Worm (Caenorhabditis elegans) whole organism, young adult: ENCODE measurements around the gene F28H7.7.

Source experiments
- D2030.7 ChIP-seq: fragments of 200-800 bp; sonication (Bioruptor generic); IDR thresholded peaks from 2 replicates; pipeline ENCODE4 v1.3.6; 2022; ENCODE audit warnings: missing genetic modification reagents, missing genetic modification characterization, missing compliant biosample characterization
- F10E7.11 ChIP-seq: sonication (generic microtip); optimal IDR thresholded peaks from 2 replicates; lab custom pipeline; 2017; ENCODE audit warnings: mild to moderate bottlenecking, missing genetic modification characterization, moderate library complexity, missing compliant biosample characterization
- F52B5.7 ChIP-seq: sonication (generic microtip); optimal IDR thresholded peaks from 2 replicates; lab custom pipeline; 2016; ENCODE audit warnings: mild to moderate bottlenecking, missing genetic modification characterization, missing compliant biosample characterization
- K11D2.4 ChIP-seq: fragments of 200-800 bp; sonication (Bioruptor generic); IDR thresholded peaks from 2 replicates; pipeline ENCODE4 v1.3.6; 2022; ENCODE audit warnings: missing genetic modification reagents, missing genetic modification characterization, missing compliant biosample characterization
- T26A5.8 ChIP-seq: sonication (generic microtip); optimal IDR thresholded peaks from 2 replicates; lab custom pipeline; 2016; ENCODE audit warnings: missing genetic modification characterization, missing compliant biosample characterization
- Y53F4B.3 ChIP-seq: fragments of 200-800 bp; sonication (Bioruptor generic); IDR thresholded peaks from 2 replicates; pipeline ENCODE4 v1.3.6; 2022; ENCODE audit warnings: missing genetic modification reagents, missing genetic modification characterization, missing compliant biosample characterization
- Y95B8A.8 ChIP-seq: fragments of 200-800 bp; sonication (Bioruptor generic); IDR thresholded peaks from 2 replicates; pipeline ENCODE4 v1.3.6; 2022; ENCODE audit warnings: missing genetic modification reagents, missing genetic modification characterization, missing compliant biosample characterization
- ZK185.1 ChIP-seq: sonication (generic microtip); optimal IDR thresholded peaks from 2 replicates; lab custom pipeline; 2016; ENCODE audit warnings: mild to moderate bottlenecking, missing genetic modification characterization, missing compliant biosample characterization; ENCODE audit not compliant: poor library complexity, severe bottlenecking
- attf-5 ChIP-seq: fragments of 200-800 bp; sonication (Bioruptor generic); optimal IDR thresholded peaks from 2 replicates; lab custom pipeline; 2018; ENCODE audit warnings: mild to moderate bottlenecking, missing genetic modification characterization, missing compliant biosample characterization
- attf-6 ChIP-seq: fragments of 200-800 bp; sonication (Bioruptor generic); IDR thresholded peaks from 2 replicates; pipeline ENCODE4 v1.3.6; 2022; ENCODE audit warnings: missing genetic modification reagents, missing genetic modification characterization, missing compliant biosample characterization
- bed-1 ChIP-seq: fragments of 200-800 bp; sonication (Bioruptor generic); IDR thresholded peaks from 2 replicates; pipeline ENCODE4 v1.3.6; 2022; ENCODE audit warnings: missing genetic modification reagents, missing genetic modification characterization, missing compliant biosample characterization
- ceh-100 ChIP-seq: fragments of 200-800 bp; sonication (Bioruptor generic); IDR thresholded peaks from 2 replicates; pipeline ENCODE4 v1.3.6; 2022; ENCODE audit warnings: missing genetic modification reagents, missing genetic modification characterization, missing compliant biosample characterization
- ceh-27 ChIP-seq: fragments of 200-800 bp; sonication (Bioruptor generic); optimal IDR thresholded peaks from 2 replicates; lab custom pipeline; 2018; ENCODE audit warnings: mild to moderate bottlenecking, missing genetic modification characterization, moderate library complexity, missing compliant biosample characterization
- ceh-40 ChIP-seq: fragments of 200-800 bp; sonication (Bioruptor generic); IDR thresholded peaks from 2 replicates; pipeline ENCODE4 v1.3.6; 2022; ENCODE audit warnings: missing genetic modification characterization, missing compliant biosample characterization
- ceh-58 ChIP-seq: fragments of 200-800 bp; sonication (Bioruptor generic); IDR thresholded peaks from 2 replicates; pipeline ENCODE4 v1.3.6; 2022; ENCODE audit warnings: missing genetic modification characterization, missing compliant biosample characterization
- ceh-91 ChIP-seq: fragments of 200-800 bp; sonication (Bioruptor generic); IDR thresholded peaks from 2 replicates; pipeline ENCODE4 v1.3.6; 2022; ENCODE audit warnings: missing genetic modification reagents, missing genetic modification characterization, missing compliant biosample characterization
- dox-1 ChIP-seq: fragments of 200-800 bp; sonication (Bioruptor generic); IDR thresholded peaks from 2 replicates; pipeline ENCODE4 v1.3.6; 2022; ENCODE audit warnings: missing genetic modification reagents, missing genetic modification characterization, missing compliant biosample characterization
- dpl-1 ChIP-seq: fragments of 150-350 bp; optimal IDR thresholded peaks from 2 replicates; lab custom pipeline; 2014; ENCODE audit warnings: missing biosample characterization, missing genetic modification reagents, missing genetic modification characterization
- egl-18 ChIP-seq: fragments of 200-800 bp; sonication (Bioruptor generic); IDR thresholded peaks from 2 replicates; pipeline ENCODE4 v1.3.6; 2022; ENCODE audit warnings: missing genetic modification reagents, missing genetic modification characterization, missing compliant biosample characterization
- him-1 ChIP-seq: sonication (generic microtip); optimal IDR thresholded peaks from 2 replicates; lab custom pipeline; 2016; ENCODE audit warnings: missing genotype, missing genetic modification reagents, missing genetic modification characterization, missing compliant biosample characterization
- hlh-26 ChIP-seq: fragments of 200-800 bp; sonication (Bioruptor generic); conservative IDR thresholded peaks from 2 replicates; pipeline ENCODE4 v1.3.6; 2022; ENCODE audit warnings: missing genetic modification reagents, missing genetic modification characterization, missing compliant biosample characterization
- hsf-1 ChIP-seq: fragments of 200-800 bp; sonication (Bioruptor generic); IDR thresholded peaks from 2 replicates; pipeline ENCODE4 v1.3.6; 2022; ENCODE audit warnings: missing genetic modification reagents, missing genetic modification characterization, missing compliant biosample characterization
- lin-26 ChIP-seq: fragments of 200-800 bp; sonication (Bioruptor generic); IDR thresholded peaks from 2 replicates; pipeline ENCODE4 v1.3.6; 2022; ENCODE audit warnings: missing genetic modification reagents, missing genetic modification characterization, missing compliant biosample characterization
- lin-54 ChIP-seq: fragments of 200-800 bp; sonication (Bioruptor generic); optimal IDR thresholded peaks from 2 replicates; lab custom pipeline; 2018; ENCODE audit warnings: mild to moderate bottlenecking, missing genetic modification characterization, missing compliant biosample characterization
- lir-1 ChIP-seq: fragments of 200-800 bp; sonication (Bioruptor generic); conservative IDR thresholded peaks from 2 replicates; pipeline ENCODE4 v1.3.6; 2022; ENCODE audit warnings: missing genetic modification reagents, missing genetic modification characterization, missing compliant biosample characterization
- lsl-1 ChIP-seq: fragments of 200-800 bp; sonication (Bioruptor generic); optimal IDR thresholded peaks from 2 replicates; lab custom pipeline; 2018; ENCODE audit warnings: mild to moderate bottlenecking, missing genetic modification characterization, moderate library complexity, missing compliant biosample characterization
- lsy-27 ChIP-seq: sonication (generic microtip); optimal IDR thresholded peaks from 2 replicates; lab custom pipeline; 2017; ENCODE audit warnings: missing genetic modification characterization, mild to moderate bottlenecking, missing compliant biosample characterization, antibody characterized with exemption, missing genotype, borderline replicate concordance; ENCODE audit not compliant: insufficient read depth
- madf-3 ChIP-seq: fragments of 200-800 bp; sonication (Bioruptor generic); IDR thresholded peaks from 2 replicates; pipeline ENCODE4 v1.3.6; 2022; ENCODE audit warnings: missing genetic modification reagents, missing genetic modification characterization, missing compliant biosample characterization
- mcd-1 ChIP-seq: fragments of 200-800 bp; sonication (Bioruptor generic); IDR thresholded peaks from 2 replicates; pipeline ENCODE4 v1.3.6; 2022; ENCODE audit warnings: missing genetic modification reagents, missing genetic modification characterization, missing compliant biosample characterization
- nfya-2 ChIP-seq: fragments of 200-800 bp; sonication (Bioruptor generic); IDR thresholded peaks from 2 replicates; pipeline ENCODE4 v1.3.6; 2022; ENCODE audit warnings: missing genetic modification reagents, missing genetic modification characterization, missing compliant biosample characterization
- nhr-80 ChIP-seq: sonication (generic microtip); optimal IDR thresholded peaks from 2 replicates; lab custom pipeline; 2016; ENCODE audit warnings: missing genetic modification characterization, missing compliant biosample characterization
- pbrm-1 ChIP-seq: fragments of 200-800 bp; sonication (Bioruptor generic); IDR thresholded peaks from 2 replicates; pipeline ENCODE4 v1.3.6; 2022; ENCODE audit warnings: missing genetic modification reagents, missing genetic modification characterization, missing compliant biosample characterization
- pha-4 ChIP-seq: fragments of 150-350 bp; sonication (generic microtip); optimal IDR thresholded peaks from 2 replicates; lab custom pipeline; 2014; ENCODE audit warnings: missing biosample characterization, missing genetic modification reagents, missing genetic modification characterization
- sdz-38 ChIP-seq: sonication (generic microtip); optimal IDR thresholded peaks from 2 replicates; lab custom pipeline; 2016; ENCODE audit warnings: missing genotype, missing genetic modification characterization, missing compliant biosample characterization
- snpc-1.3 ChIP-seq: sonication (generic microtip); optimal IDR thresholded peaks from 2 replicates; lab custom pipeline; 2017; ENCODE audit warnings: missing genetic modification characterization, mild to moderate bottlenecking, missing compliant biosample characterization, antibody characterized with exemption, moderate library complexity, missing genotype, missing genetic modification reagents; ENCODE audit not compliant: insufficient read depth
- somi-1 ChIP-seq: fragments of 200-800 bp; sonication (Bioruptor generic); optimal IDR thresholded peaks from 2 replicates; lab custom pipeline; 2018; ENCODE audit warnings: mild to moderate bottlenecking, missing genetic modification characterization, missing compliant biosample characterization
- sptf-2 ChIP-seq: fragments of 200-800 bp; sonication (Bioruptor generic); optimal IDR thresholded peaks from 2 replicates; lab custom pipeline; 2018; ENCODE audit warnings: mild to moderate bottlenecking, missing genetic modification characterization, missing compliant biosample characterization
- tbx-9 ChIP-seq: sonication (generic microtip); optimal IDR thresholded peaks from 2 replicates; lab custom pipeline; 2016; ENCODE audit warnings: borderline replicate concordance, missing genetic modification characterization, inconsistent platforms, missing compliant biosample characterization
- tlf-1 ChIP-seq: fragments of 200-800 bp; sonication (Bioruptor generic); optimal IDR thresholded peaks from 2 replicates; lab custom pipeline; 2018; ENCODE audit warnings: mild to moderate bottlenecking, missing genetic modification characterization, missing compliant biosample characterization
- unc-130 ChIP-seq: sonication (generic microtip); optimal IDR thresholded peaks from 2 replicates; lab custom pipeline; 2016; ENCODE audit warnings: missing genetic modification reagents, missing genetic modification characterization, missing compliant biosample characterization
- unc-62 ChIP-seq: fragments of 150-350 bp; optimal IDR thresholded peaks from 2 replicates; lab custom pipeline; 2014; ENCODE audit warnings: missing biosample characterization, missing genetic modification reagents, missing genetic modification characterization
- ztf-28 ChIP-seq: fragments of 200-800 bp; sonication (Bioruptor generic); IDR thresholded peaks from 2 replicates; pipeline ENCODE4 v1.3.6; 2022; ENCODE audit warnings: missing genetic modification reagents, missing genetic modification characterization, missing compliant biosample characterization

The F28H7.7 gene

ce11 chrV:10745034-10745433, 8.9 kb downstream of the F28H7.7 start, which contains the start of gene srj-21:
srj-21 (plus strand) TSS chrV:10745334.
- TF ChIP-seq tbx-9 (tag; lab: Kevin White, UChicago) (no peak), sdz-38 (tag; lab: Kevin White, UChicago) (no peak), nfya-2 (GFP tag; lab: Robert Waterston, UW) (no peak), mcd-1 (GFP tag; lab: Robert Waterston, UW) (no peak), ceh-58 (GFP tag; lab: Robert Waterston, UW) (no peak), bed-1 (GFP tag; lab: Robert Waterston, UW) (no peak), somi-1 (GFP tag; lab: Kevin White, UChicago) (no peak), egl-18 (GFP tag; lab: Robert Waterston, UW) (no peak)

ce11 chrV:10743649-10744048, 10.3 kb downstream of the F28H7.7 start, which contains the start of gene srj-22:
srj-22 (minus strand) TSS chrV:10743749.
- no peak for TF ChIP-seq hlh-26 (GFP tag; lab: Robert Waterston, UW)
- TF ChIP-seq, all 124 proteins: peak for 0

ce11 chrV:10741357-10741756, 12.6 kb downstream of the F28H7.7 start, which contains the start of gene ZC302.3:
ZC302.3 (minus strand) TSS chrV:10741457.
- TF ChIP-seq pbrm-1 (no peak), T26A5.8 (tag; lab: Kevin White, UChicago) (no peak), K11D2.4 (no peak), ceh-100 (GFP tag; lab: Robert Waterston, UW) (no peak), lsy-27 (tag; lab: Kevin White, UChicago) (no peak), F10E7.11 (no peak), lin-26 (GFP tag; lab: Robert Waterston, UW) (no peak), lin-54 (GFP tag; lab: Kevin White, UChicago) (no peak), snpc-1.3 (tag; lab: Kevin White, UChicago) (no peak), madf-3 (GFP tag; lab: Robert Waterston, UW) (no peak), attf-6 (GFP tag; lab: Robert Waterston, UW) (no peak), unc-62 (GFP tag; lab: Kevin White, UChicago) (no peak), F52B5.7 (tag; lab: Kevin White, UChicago) (no peak), tlf-1 (GFP tag; lab: Kevin White, UChicago) (no peak), pha-4 (tag; lab: Kevin White, UChicago) (no peak)

ce11 chrV:10736756-10737155, 17.2 kb downstream of the F28H7.7 start, which contains the start of the genes mre-11 and wdr-5.3:
mre-11 (minus strand) TSS chrV:10736868.
wdr-5.3 (plus strand) TSS chrV:10737116.
- no peak for TF ChIP-seq lin-26 (GFP tag; lab: Robert Waterston, UW)
- peak; percentile 3 for TF ChIP-seq attf-5
- TF ChIP-seq nhr-80 (tag; lab: Kevin White, UChicago), result no peak
- peak; percentile 38; the same call in 1 of the 2 replicates for TF ChIP-seq ceh-100 (GFP tag; lab: Robert Waterston, UW)
- 0 out of 2 replicates have a peak, but pooled peaks have one; percentile 26 for TF ChIP-seq Y95B8A.8 (GFP tag; lab: Robert Waterston, UW)
- TF ChIP-seq pbrm-1, result 0 out of 2 replicates have a peak, but pooled peaks have one; percentile 38
- 0 out of 2 replicates have a peak, but pooled peaks have one; percentile 10 for TF ChIP-seq ztf-28 (GFP tag; lab: Robert Waterston, UW)
- TF ChIP-seq ceh-91 (GFP tag; lab: Robert Waterston, UW), result peak; percentile 29; the same call in 1 of the 2 replicates
- TF ChIP-seq Y53F4B.3 (GFP tag; lab: Robert Waterston, UW), result no peak
- no peak for TF ChIP-seq ceh-58 (GFP tag; lab: Robert Waterston, UW)
- peak; percentile 81 for TF ChIP-seq unc-130 (GFP tag; lab: Kevin White, UChicago)
- TF ChIP-seq snpc-1.3 (tag; lab: Kevin White, UChicago), result peak; percentile 14
- TF ChIP-seq ceh-40 (GFP tag; lab: Robert Waterston, UW), result no peak
- TF ChIP-seq him-1, result peak; percentile 8
- TF ChIP-seq sptf-2 (GFP tag; lab: Kevin White, UChicago), result no peak
- TF ChIP-seq tbx-9 (tag; lab: Kevin White, UChicago), result no peak
- peak; percentile 80 for TF ChIP-seq lin-54 (GFP tag; lab: Kevin White, UChicago)
- peak; percentile 58 for TF ChIP-seq dpl-1 (GFP tag; lab: Kevin White, UChicago)
- peak; percentile 52 for TF ChIP-seq D2030.7 (GFP tag; lab: Robert Waterston, UW)
- 0 out of 2 replicates have a peak, but pooled peaks have one; percentile 51 for TF ChIP-seq hsf-1 (GFP tag; lab: Robert Waterston, UW)
- TF ChIP-seq dox-1 (GFP tag; lab: Robert Waterston, UW), result peak; percentile 69; the same call in 1 of the 2 replicates
- TF ChIP-seq lir-1 (GFP tag; lab: Robert Waterston, UW), result peak; percentile 21; the same call in 1 of the 2 replicates
- peak; percentile 70 for TF ChIP-seq ceh-27 (GFP tag; lab: Kevin White, UChicago)
- TF ChIP-seq lsl-1 (GFP tag; lab: Kevin White, UChicago), result peak; percentile 60
- TF ChIP-seq ZK185.1 (tag; lab: Kevin White, UChicago), result peak; percentile 70
- TF ChIP-seq T26A5.8 (tag; lab: Kevin White, UChicago), result no peak
